Fruit fly (Drosophila melanogaster) whole organism, embryonic: Measurements from ENCODE around the gene Ubi-p63E.

Experiments used
- B-H2 ChIP-seq: fragments of 200-800 bp; sonication (Bioruptor generic); optimal IDR thresholded peaks from 2 replicates; lab custom pipeline; 2018; ENCODE audit warnings: missing biosample characterization, mild to moderate bottlenecking, missing genetic modification characterization
- Bgb ChIP-seq: fragments of 200-800 bp; sonication (Bioruptor generic); IDR thresholded peaks from 2 replicates; pipeline ENCODE4 v1.3.6; 2022; ENCODE audit warnings: missing biosample characterization, missing genetic modification characterization; ENCODE audit not compliant: partially characterized antibody
- BtbVII ChIP-seq: fragments of 200-800 bp; sonication (Bioruptor generic); optimal IDR thresholded peaks from 3 replicates; lab custom pipeline; 2017; ENCODE audit warnings: missing biosample characterization, mild to moderate bottlenecking, missing genetic modification characterization
- CG10267 ChIP-seq: fragments of 200-800 bp; sonication (Bioruptor generic); optimal IDR thresholded peaks from 2 replicates; lab custom pipeline; 2018; ENCODE audit warnings: missing biosample characterization, mild to moderate bottlenecking, missing genetic modification characterization, moderate library complexity
- CG11695 ChIP-seq: fragments of 200-800 bp; sonication (Bioruptor generic); IDR thresholded peaks from 3 replicates; pipeline ENCODE4 v1.3.6; 2022; ENCODE audit warnings: missing biosample characterization, missing genetic modification characterization
- CG12769 ChIP-seq: fragments of 200-800 bp; sonication (Bioruptor generic); optimal IDR thresholded peaks from 2 replicates; lab custom pipeline; 2019; ENCODE audit warnings: missing biosample characterization, mild to moderate bottlenecking, missing genetic modification characterization, moderate library complexity
- CG15269 ChIP-seq: fragments of 200-800 bp; sonication (Bioruptor generic); optimal IDR thresholded peaks from 2 replicates; lab custom pipeline; 2018; ENCODE audit warnings: missing biosample characterization, mild to moderate bottlenecking, missing genetic modification characterization, moderate library complexity
- CG1603 ChIP-seq: fragments of 200-800 bp; sonication (Bioruptor generic); optimal IDR thresholded peaks from 2 replicates; lab custom pipeline; 2019; ENCODE audit warnings: missing biosample characterization, mild to moderate bottlenecking, missing genetic modification characterization, moderate library complexity
- CG1647 ChIP-seq: fragments of 200-800 bp; sonication (Bioruptor generic); optimal IDR thresholded peaks from 3 replicates; lab custom pipeline; 2016; ENCODE audit warnings: missing biosample characterization, missing genetic modification characterization
- CG17612 ChIP-seq: fragments of 200-800 bp; sonication (Bioruptor generic); IDR thresholded peaks from 2 replicates; pipeline ENCODE4 v1.3.6; 2022; ENCODE audit warnings: missing biosample characterization, missing genetic modification characterization
- CG18011 ChIP-seq: fragments of 200-800 bp; sonication (Bioruptor generic); optimal IDR thresholded peaks from 2 replicates; lab custom pipeline; 2017; ENCODE audit warnings: missing biosample characterization, missing genetic modification characterization, mild to moderate bottlenecking, moderate library complexity, missing genotype
- CG18262 ChIP-seq: fragments of 200-800 bp; optimal IDR thresholded peaks from 3 replicates; lab custom pipeline; 2019; ENCODE audit warnings: missing biosample characterization, mild to moderate bottlenecking, missing genetic modification characterization, moderate library complexity
- CG18599 ChIP-seq: fragments of 200-800 bp; sonication (Bioruptor generic); optimal IDR thresholded peaks from 3 replicates; lab custom pipeline; 2017; ENCODE audit warnings: missing biosample characterization, missing genetic modification characterization, mild to moderate bottlenecking, moderate library complexity, missing genetic modification reagents
- CG3281 ChIP-seq: fragments of 200-800 bp; sonication (Bioruptor generic); optimal IDR thresholded peaks from 3 replicates; lab custom pipeline; 2017; ENCODE audit warnings: missing biosample characterization, mild to moderate bottlenecking, missing genetic modification characterization
- CG34376 ChIP-seq: fragments of 200-800 bp; sonication (Bioruptor generic); optimal IDR thresholded peaks from 2 replicates; lab custom pipeline; 2018; ENCODE audit warnings: missing biosample characterization, mild to moderate bottlenecking, missing genetic modification characterization
- CG3838 ChIP-seq: fragments of 200-800 bp; sonication (Bioruptor generic); optimal IDR thresholded peaks from 3 replicates; lab custom pipeline; 2016; ENCODE audit warnings: missing biosample characterization, missing genetic modification characterization
- CG6854 ChIP-seq: fragments of 200-800 bp; sonication (Bioruptor generic); optimal IDR thresholded peaks from 3 replicates; lab custom pipeline; 2017; ENCODE audit warnings: missing biosample characterization, mild to moderate bottlenecking, missing genetic modification characterization
- CG7987 ChIP-seq: fragments of 200-800 bp; sonication (Bioruptor generic); optimal IDR thresholded peaks from 2 replicates; lab custom pipeline; 2018; ENCODE audit warnings: missing biosample characterization, mild to moderate bottlenecking, missing genetic modification characterization, moderate library complexity
- CG8089 ChIP-seq: fragments of 200-800 bp; sonication (Bioruptor generic); optimal IDR thresholded peaks from 3 replicates; lab custom pipeline; 2016; ENCODE audit warnings: missing biosample characterization, missing genetic modification characterization
- CG8290 ChIP-seq, 3 experiments: fragments of 200-800 bp; sonication (Bioruptor generic); optimal IDR thresholded peaks; 2 replicates each; lab custom pipeline; 2016 to 2019; ENCODE audit warnings: missing biosample characterization in 3 of 3, missing genetic modification characterization in 3 of 3, mild to moderate bottlenecking in 2 of 3, moderate library complexity in 1 of 3
- CTCF ChIP-seq: fragments of 200-800 bp; sonication (Bioruptor generic); optimal IDR thresholded peaks from 2 replicates; lab custom pipeline; 2017; ENCODE audit warnings: missing biosample characterization, mild to moderate bottlenecking, missing genetic modification characterization, moderate library complexity
- Dbx ChIP-seq: fragments of 200-800 bp; sonication (Bioruptor generic); IDR thresholded peaks from 3 replicates; pipeline ENCODE4 v1.3.6; 2022; ENCODE audit warnings: missing biosample characterization, missing genetic modification characterization
- Deaf1 ChIP-seq: fragments of 200-800 bp; optimal IDR thresholded peaks from 3 replicates; lab custom pipeline; 2019; ENCODE audit warnings: missing biosample characterization, mild to moderate bottlenecking, missing genetic modification characterization, moderate library complexity
- Doc3 ChIP-seq: fragments of 200-800 bp; sonication (Bioruptor generic); IDR thresholded peaks from 3 replicates; pipeline ENCODE4 v1.3.6; 2022; ENCODE audit warnings: missing biosample characterization, missing genetic modification characterization; ENCODE audit not compliant: partially characterized antibody
- E2f2 ChIP-seq: fragments of 200-800 bp; sonication (Bioruptor generic); IDR thresholded peaks from 2 replicates; pipeline ENCODE4 v1.3.6; 2022; ENCODE audit warnings: missing biosample characterization, missing genetic modification characterization
- ERR ChIP-seq: fragments of 200-800 bp; sonication (Bioruptor generic); optimal IDR thresholded peaks from 2 replicates; lab custom pipeline; 2016; ENCODE audit warnings: missing biosample characterization, missing genetic modification characterization
- Elba2 ChIP-seq: fragments of 200-800 bp; sonication (Bioruptor generic); optimal IDR thresholded peaks from 3 replicates; lab custom pipeline; 2016; ENCODE audit warnings: missing biosample characterization, missing genetic modification characterization
- Ets65A ChIP-seq: fragments of 200-800 bp; sonication (Bioruptor generic); peaks from one replicate; lab custom pipeline; 2016; ENCODE audit warnings: missing biosample characterization, missing genetic modification characterization
- HmgZ ChIP-seq: fragments of 200-800 bp; sonication (Bioruptor generic); optimal IDR thresholded peaks from 2 replicates; lab custom pipeline; 2018; ENCODE audit warnings: missing biosample characterization, mild to moderate bottlenecking, missing genetic modification characterization
- Hmr ChIP-seq: fragments of 200-800 bp; sonication (Bioruptor generic); optimal IDR thresholded peaks from 3 replicates; lab custom pipeline; 2017; ENCODE audit warnings: mild to moderate bottlenecking, missing biosample characterization, missing genetic modification reagents, missing genetic modification characterization
- Hr78 ChIP-seq, 2 experiments: fragments of 200-800 bp in 1 of 2; fragments of >200 bp in 1 of 2; sonication (Bioruptor generic) in 1 of 2; optimal IDR thresholded peaks; 2 replicates each; lab custom pipeline; 2017 to 2019; ENCODE audit warnings: missing biosample characterization in 2 of 2, missing genetic modification characterization in 2 of 2, mild to moderate bottlenecking in 1 of 2, moderate library complexity in 1 of 2
- Hsf ChIP-seq: fragments of 200-800 bp; sonication (Bioruptor generic); optimal IDR thresholded peaks from 3 replicates; lab custom pipeline; 2016; ENCODE audit warnings: missing biosample characterization, missing genetic modification characterization
- Lim3 ChIP-seq: fragments of 200-800 bp; sonication (Bioruptor generic); IDR thresholded peaks from 2 replicates; pipeline ENCODE4 v1.3.6; 2022; ENCODE audit warnings: missing biosample characterization, missing genetic modification characterization
- Nf-YC ChIP-seq: fragments of 200-800 bp; optimal IDR thresholded peaks from 3 replicates; lab custom pipeline; 2019; ENCODE audit warnings: missing biosample characterization, mild to moderate bottlenecking, missing genetic modification characterization, moderate library complexity
- amos ChIP-seq: fragments of 200-800 bp; sonication (Bioruptor generic); IDR thresholded peaks from 2 replicates; pipeline ENCODE4 v1.3.6; 2022; ENCODE audit warnings: missing biosample characterization, missing genetic modification characterization; ENCODE audit not compliant: partially characterized antibody
- exex ChIP-seq: fragments of 200-800 bp; sonication (Bioruptor generic); optimal IDR thresholded peaks from 4 replicates; lab custom pipeline; 2018; ENCODE audit warnings: missing biosample characterization, mild to moderate bottlenecking, missing genetic modification characterization, moderate library complexity
- eyg ChIP-seq: fragments of 200-800 bp; sonication (Bioruptor generic); optimal IDR thresholded peaks from 3 replicates; lab custom pipeline; 2016; ENCODE audit warnings: missing biosample characterization, missing genetic modification characterization
- grn ChIP-seq: fragments of 200-800 bp; sonication (Bioruptor generic); optimal IDR thresholded peaks from 3 replicates; lab custom pipeline; 2017; ENCODE audit warnings: missing biosample characterization, missing genetic modification characterization
- gro ChIP-seq: fragments of 200-800 bp; sonication (Bioruptor generic); optimal IDR thresholded peaks from 2 replicates; lab custom pipeline; 2016; ENCODE audit warnings: missing biosample characterization, missing genetic modification characterization
- lab ChIP-seq: fragments of 200-800 bp; sonication (Bioruptor generic); optimal IDR thresholded peaks from 3 replicates; lab custom pipeline; 2017; ENCODE audit warnings: missing biosample characterization, missing genetic modification characterization, mild to moderate bottlenecking, moderate library complexity, missing genetic modification reagents
- mirr ChIP-seq: fragments of 200-800 bp; sonication (Bioruptor generic); optimal IDR thresholded peaks from 3 replicates; lab custom pipeline; 2018; ENCODE audit warnings: missing biosample characterization, mild to moderate bottlenecking, missing genetic modification characterization
- nerfin-1 ChIP-seq: fragments of 200-800 bp; sonication (Bioruptor generic); optimal IDR thresholded peaks from 3 replicates; lab custom pipeline; 2019; ENCODE audit warnings: missing biosample characterization, mild to moderate bottlenecking, missing genetic modification characterization, moderate library complexity
- nerfin-2 ChIP-seq: fragments of 200-800 bp; sonication (Bioruptor generic); IDR thresholded peaks from 2 replicates; pipeline ENCODE4 v1.3.6; 2022; ENCODE audit warnings: missing biosample characterization, missing genetic modification characterization; ENCODE audit not compliant: partially characterized antibody
- pfk ChIP-seq: fragments of 200-800 bp; sonication (Bioruptor generic); optimal IDR thresholded peaks from 2 replicates; lab custom pipeline; 2018; ENCODE audit warnings: missing biosample characterization, mild to moderate bottlenecking, missing genetic modification characterization, moderate library complexity
- pzg ChIP-seq: fragments of 200-800 bp; sonication (Bioruptor generic); optimal IDR thresholded peaks from 3 replicates; lab custom pipeline; 2018; ENCODE audit warnings: missing biosample characterization, mild to moderate bottlenecking, missing genetic modification characterization, moderate library complexity
- rib ChIP-seq: fragments of 200-800 bp; sonication (Bioruptor generic); IDR thresholded peaks from 2 replicates; pipeline ENCODE4 v1.3.6; 2022; ENCODE audit warnings: missing biosample characterization, missing genetic modification characterization
- scrt ChIP-seq: fragments of 200-800 bp; sonication (Bioruptor generic); optimal IDR thresholded peaks from 2 replicates; lab custom pipeline; 2018; ENCODE audit warnings: missing biosample characterization, mild to moderate bottlenecking, missing genetic modification characterization, moderate library complexity
- sd ChIP-seq: fragments of 200-800 bp; sonication (Bioruptor generic); optimal IDR thresholded peaks from 3 replicates; lab custom pipeline; 2018; ENCODE audit warnings: missing biosample characterization, mild to moderate bottlenecking, missing genetic modification characterization, moderate library complexity

Gene Ubi-p63E

dm6 chr3L:3942241-3943028 is 39.5 kb upstream of the Ubi-p63E start, which contains the start of the genes CG10863 and CG14982 (continued):
- TF ChIP-seq mirr (peak; percentile 29), CG1603 (tag; lab: Kevin White, UChicago) (no peak), CG34376 (peak; percentile 83), grn (GFP tag; lab: Kevin White, UChicago) (peak; percentile 91), CG7987 (GFP tag; lab: Kevin White, UChicago) (peak; percentile 20), gro (peak; percentile 59), CG17612 (GFP tag; lab: Robert Waterston, UW) (no peak), scrt (peak; percentile 47), CG18262 (tag; lab: Kevin White, UChicago) (no peak), rib (GFP tag; lab: Robert Waterston, UW) (no peak), CG15269 (peak; percentile 28), CG18599 (GFP tag; lab: Kevin White, UChicago) (peak; percentile 51), amos (GFP tag; lab: Robert Waterston, UW) (peak; percentile 29; the same call in 1 of the 2 replicates), sd (tag; lab: Kevin White, UChicago) (peak; percentile 3), CG8089 (no peak), CG10267 (tag; lab: Kevin White, UChicago) (no peak), CG18011 (GFP tag; lab: Kevin White, UChicago) (no peak), nerfin-2 (GFP tag; lab: Robert Waterston, UW) (no peak), Hmr (GFP tag; lab: Kevin White, UChicago) (peak; percentile 5), E2f2 (GFP tag; lab: Robert Waterston, UW) (peak; percentile 25; the same call in 1 of the 2 replicates), BtbVII (GFP tag; lab: Kevin White, UChicago) (peak; percentile 26), CG11695 (no peak), Bgb (peak; percentile 50; the same call in 1 of the 2 replicates), Ets65A (GFP tag; lab: Kevin White, UChicago) (peak; percentile 52), exex (peak; percentile 84), Doc3 (GFP tag; lab: Robert Waterston, UW) (no peak), pfk (GFP tag; lab: Kevin White, UChicago) (peak; percentile 85), B-H2 (GFP tag; lab: Kevin White, UChicago) (peak; percentile 35), CG1647 (no peak), Elba2 (GFP tag; lab: Kevin White, UChicago) (no peak), Deaf1 (tag; lab: Kevin White, UChicago) (peak; percentile 90), Nf-YC (tag; lab: Kevin White, UChicago) (peak; percentile 4), CTCF (GFP tag; lab: Kevin White, UChicago) (peak; percentile 35), Hsf (GFP tag; lab: Kevin White, UChicago) (no peak), CG6854 (GFP tag; lab: Kevin White, UChicago) (peak; percentile 5), Dbx (GFP tag; lab: Robert Waterston, UW) (peak; percentile 54; the same call in 1 of the 3 replicates), lab (GFP tag; lab: Kevin White, UChicago) (peak; percentile 43), pzg (GFP tag; lab: Kevin White, UChicago) (peak; percentile 20), eyg (GFP tag; lab: Kevin White, UChicago) (no peak), Lim3 (no peak), Hr78 (GFP tag; optimal IDR thresholded peaks at IDR 0.05; lab: Kevin White, UChicago) (no peak), HmgZ (tag; lab: Kevin White, UChicago) (peak; percentile 64), CG3281 (GFP tag; lab: Kevin White, UChicago) (peak; percentile 1), CG8290 (GFP tag; optimal IDR thresholded peaks at IDR 0.05; lab: Kevin White, UChicago) (no peak), CG8290 (tag; optimal IDR thresholded peaks at IDR 0.05; lab: Kevin White, UChicago) (peak in 1 of 2 experiments; percentile 66), ERR (GFP tag; lab: Kevin White, UChicago) (peak; percentile 33), nerfin-1 (tag; lab: Kevin White, UChicago) (peak; percentile 62), CG12769 (no peak), CG3838 (GFP tag; lab: Kevin White, UChicago) (no peak)
